Fruit fly (Drosophila melanogaster) whole organism, embryonic: ENCODE results near the gene CG31776.

Source experiments
- Atf-2 ChIP-seq: fragments of 200-800 bp; sonication (Bioruptor generic); optimal IDR thresholded peaks from 2 replicates; lab custom pipeline; 2016; ENCODE audit warnings: missing biosample characterization, missing genetic modification characterization
- CG10565 ChIP-seq: fragments of 200-800 bp; sonication (Bioruptor generic); optimal IDR thresholded peaks from 3 replicates; lab custom pipeline; 2016; ENCODE audit warnings: missing biosample characterization, mild to moderate bottlenecking, missing genetic modification characterization
- CG11247 ChIP-seq: fragments of 200-800 bp; sonication (Bioruptor generic); IDR thresholded peaks from 2 replicates; pipeline ENCODE4 v1.3.6; 2022; ENCODE audit warnings: missing biosample characterization, missing genetic modification characterization
- CG12071 ChIP-seq: fragments of 200-800 bp; sonication (Bioruptor generic); optimal IDR thresholded peaks from 3 replicates; lab custom pipeline; 2018; ENCODE audit warnings: missing biosample characterization, mild to moderate bottlenecking, missing genetic modification characterization
- CG12942 ChIP-seq: fragments of 200-800 bp; sonication (Bioruptor generic); optimal IDR thresholded peaks from 3 replicates; lab custom pipeline; 2016; ENCODE audit warnings: missing biosample characterization, missing genetic modification characterization
- CG14014 ChIP-seq: fragments of 200-800 bp; sonication (Bioruptor generic); IDR thresholded peaks from 2 replicates; pipeline ENCODE4 v1.3.6; 2022; ENCODE audit warnings: missing biosample characterization, missing genetic modification characterization
- CG14965 ChIP-seq: fragments of 200-800 bp; sonication (Bioruptor generic); optimal IDR thresholded peaks from 2 replicates; lab custom pipeline; 2016; ENCODE audit warnings: missing biosample characterization, missing genetic modification characterization, borderline replicate concordance
- CG17186 ChIP-seq: fragments of 200-800 bp; sonication (Bioruptor generic); optimal IDR thresholded peaks from 3 replicates; lab custom pipeline; 2017; ENCODE audit warnings: missing biosample characterization, missing genetic modification reagents, missing genetic modification characterization
- CG1832 ChIP-seq: fragments of 200-800 bp; sonication (Bioruptor generic); optimal IDR thresholded peaks from 2 replicates; lab custom pipeline; 2017; ENCODE audit warnings: missing biosample characterization, mild to moderate bottlenecking, missing genetic modification characterization, inconsistent platforms
- CG3281 ChIP-seq: fragments of 200-800 bp; sonication (Bioruptor generic); optimal IDR thresholded peaks from 3 replicates; lab custom pipeline; 2017; ENCODE audit warnings: missing biosample characterization, mild to moderate bottlenecking, missing genetic modification characterization
- CG3838 ChIP-seq: fragments of 200-800 bp; sonication (Bioruptor generic); optimal IDR thresholded peaks from 3 replicates; lab custom pipeline; 2016; ENCODE audit warnings: missing biosample characterization, missing genetic modification characterization
- CG4328 ChIP-seq: fragments of 200-800 bp; sonication (Bioruptor generic); optimal IDR thresholded peaks from 3 replicates; lab custom pipeline; 2017; ENCODE audit warnings: missing biosample characterization, missing genetic modification reagents, missing genetic modification characterization
- CG4404 ChIP-seq: fragments of 200-800 bp; sonication (Bioruptor generic); IDR thresholded peaks from 2 replicates; pipeline ENCODE4 v1.3.6; 2022; ENCODE audit warnings: missing biosample characterization, missing genetic modification characterization
- CG6683 ChIP-seq: fragments of 200-800 bp; sonication (Bioruptor generic); optimal IDR thresholded peaks from 2 replicates; lab custom pipeline; 2017; ENCODE audit warnings: missing biosample characterization, mild to moderate bottlenecking, missing genetic modification characterization, missing genetic modification reagents
- CG6689 ChIP-seq: fragments of 200-800 bp; sonication (Bioruptor generic); IDR thresholded peaks from 2 replicates; pipeline ENCODE4 v1.3.6; 2022; ENCODE audit warnings: missing biosample characterization, missing genetic modification characterization
- CG8089 ChIP-seq: fragments of 200-800 bp; sonication (Bioruptor generic); optimal IDR thresholded peaks from 3 replicates; lab custom pipeline; 2016; ENCODE audit warnings: missing biosample characterization, missing genetic modification characterization
- CG8359 ChIP-seq: fragments of 200-800 bp; sonication (Bioruptor generic); optimal IDR thresholded peaks from 2 replicates; lab custom pipeline; 2017; ENCODE audit warnings: missing biosample characterization, mild to moderate bottlenecking, missing genetic modification characterization, borderline replicate concordance
- CkIIα-i1 ChIP-seq: fragments of 200-800 bp; sonication (Bioruptor generic); IDR thresholded peaks from 2 replicates; pipeline ENCODE4 v1.3.6; 2022; ENCODE audit warnings: missing biosample characterization, missing genetic modification characterization
- Deaf1 ChIP-seq: fragments of 200-800 bp; optimal IDR thresholded peaks from 3 replicates; lab custom pipeline; 2019; ENCODE audit warnings: missing biosample characterization, mild to moderate bottlenecking, missing genetic modification characterization, moderate library complexity
- Dek ChIP-seq: fragments of 200-800 bp; sonication (Bioruptor generic); optimal IDR thresholded peaks from 3 replicates; lab custom pipeline; 2019; ENCODE audit warnings: missing biosample characterization, mild to moderate bottlenecking, missing genetic modification characterization, moderate library complexity
- Hey ChIP-seq: fragments of 200-800 bp; sonication (Bioruptor generic); optimal IDR thresholded peaks from 3 replicates; lab custom pipeline; 2018; ENCODE audit warnings: missing biosample characterization, mild to moderate bottlenecking, missing genetic modification characterization
- Hr51 ChIP-seq, 2 experiments: fragments of 200-800 bp; sonication (Bioruptor generic); optimal IDR thresholded peaks; 2 replicates in 1 of 2; 3 replicates in 1 of 2; lab custom pipeline; 2016 to 2018; ENCODE audit warnings: missing biosample characterization in 2 of 2, missing genetic modification characterization in 2 of 2, mild to moderate bottlenecking in 1 of 2, moderate library complexity in 1 of 2
- MBD-R2 ChIP-seq: fragments of 200-800 bp; sonication (Bioruptor generic); IDR thresholded peaks from 2 replicates; pipeline ENCODE4 v1.3.6; 2022; ENCODE audit warnings: missing biosample characterization, missing genetic modification characterization
- Mad ChIP-seq: fragments of 200-800 bp; sonication (Bioruptor generic); optimal IDR thresholded peaks from 2 replicates; lab custom pipeline; 2016; ENCODE audit warnings: missing biosample characterization, missing genetic modification characterization
- Mrtf ChIP-seq: fragments of 200-800 bp; sonication (Bioruptor generic); IDR thresholded peaks from 3 replicates; pipeline ENCODE4 v1.3.6; 2022; ENCODE audit warnings: missing biosample characterization, missing genetic modification characterization
- Nf-YC ChIP-seq: fragments of 200-800 bp; optimal IDR thresholded peaks from 3 replicates; lab custom pipeline; 2019; ENCODE audit warnings: missing biosample characterization, mild to moderate bottlenecking, missing genetic modification characterization, moderate library complexity
- Oaz ChIP-seq: fragments of 200-800 bp; sonication (Bioruptor generic); IDR thresholded peaks from 2 replicates; pipeline ENCODE4 v1.3.6; 2022; ENCODE audit warnings: missing biosample characterization, missing genetic modification characterization
- Pdp1 ChIP-seq, 2 experiments: fragments of 200-800 bp; sonication (Bioruptor generic); optimal IDR thresholded peaks; 3 replicates each; lab custom pipeline; 2016; ENCODE audit warnings: missing biosample characterization in 2 of 2, missing genetic modification characterization in 2 of 2, mild to moderate bottlenecking in 1 of 2, moderate library complexity in 1 of 2
- Sry-δ ChIP-seq: fragments of 200-800 bp; sonication (Bioruptor generic); optimal IDR thresholded peaks from 2 replicates; lab custom pipeline; 2016; ENCODE audit warnings: missing biosample characterization, missing genetic modification characterization
- Ssrp ChIP-seq: fragments of 200-800 bp; sonication (Bioruptor generic); optimal IDR thresholded peaks from 2 replicates; lab custom pipeline; 2018; ENCODE audit warnings: missing biosample characterization, mild to moderate bottlenecking, missing genetic modification characterization, moderate library complexity
- TFAM ChIP-seq: fragments of 200-800 bp; sonication (Bioruptor generic); optimal IDR thresholded peaks from 2 replicates; lab custom pipeline; 2017; ENCODE audit warnings: missing biosample characterization, missing genetic modification characterization, inconsistent platforms
- Usf ChIP-seq: fragments of 200-800 bp; sonication (Bioruptor generic); optimal IDR thresholded peaks from 2 replicates; lab custom pipeline; 2017; ENCODE audit warnings: missing genotype, missing biosample characterization, missing genetic modification characterization
- az2 ChIP-seq: fragments of 200-800 bp; sonication (Bioruptor generic); optimal IDR thresholded peaks from 3 replicates; lab custom pipeline; 2016; ENCODE audit warnings: missing biosample characterization, missing genetic modification characterization
- chm ChIP-seq: fragments of 200-800 bp; sonication (Bioruptor generic); IDR thresholded peaks from 2 replicates; pipeline ENCODE4 v1.3.6; 2022; ENCODE audit warnings: missing biosample characterization, missing genetic modification characterization
- ci ChIP-seq: fragments of 200-800 bp; sonication (Bioruptor generic); IDR thresholded peaks from 3 replicates; pipeline ENCODE4 v1.3.6; 2022; ENCODE audit warnings: missing biosample characterization, missing genetic modification characterization
- crp ChIP-seq, 2 experiments: fragments of 200-800 bp; sonication (Bioruptor generic); optimal IDR thresholded peaks; 2 replicates in 1 of 2; 3 replicates in 1 of 2; lab custom pipeline; 2017; ENCODE audit warnings: missing biosample characterization in 2 of 2, missing genetic modification characterization in 2 of 2, mild to moderate bottlenecking in 1 of 2, moderate library complexity in 1 of 2
- dmrt11E ChIP-seq: fragments of 200-800 bp; sonication (Bioruptor generic); optimal IDR thresholded peaks from 3 replicates; lab custom pipeline; 2018; ENCODE audit warnings: missing biosample characterization, mild to moderate bottlenecking, missing genetic modification characterization, moderate library complexity
- esg ChIP-seq: fragments of 200-800 bp; sonication (Bioruptor generic); conservative IDR thresholded peaks from 2 replicates; pipeline ENCODE4 v1.3.6; 2022; ENCODE audit warnings: missing biosample characterization, missing genetic modification characterization
- fd64A ChIP-seq: fragments of 200-800 bp; sonication (Bioruptor generic); optimal IDR thresholded peaks from 3 replicates; lab custom pipeline; 2018; ENCODE audit warnings: missing biosample characterization, mild to moderate bottlenecking, missing genetic modification characterization
- gsb-n ChIP-seq: fragments of 200-800 bp; sonication (Bioruptor generic); optimal IDR thresholded peaks from 3 replicates; lab custom pipeline; 2018; ENCODE audit warnings: missing biosample characterization, mild to moderate bottlenecking, missing genetic modification characterization
- h ChIP-seq: fragments of >200 bp; optimal IDR thresholded peaks from 2 replicates; lab custom pipeline; 2017
- ind ChIP-seq: fragments of 200-800 bp; sonication (Bioruptor generic); optimal IDR thresholded peaks from 3 replicates; lab custom pipeline; 2016; ENCODE audit warnings: missing biosample characterization, missing genetic modification characterization
- lilli ChIP-seq: fragments of 200-800 bp; sonication (Bioruptor generic); optimal IDR thresholded peaks from 3 replicates; lab custom pipeline; 2016; ENCODE audit warnings: missing biosample characterization, missing genetic modification characterization
- nom ChIP-seq: fragments of 200-800 bp; sonication (Bioruptor generic); optimal IDR thresholded peaks from 2 replicates; lab custom pipeline; 2017; ENCODE audit warnings: missing biosample characterization, missing genetic modification characterization, mild to moderate bottlenecking, moderate library complexity, missing genetic modification reagents
- prd ChIP-seq, 3 experiments: fragments of >200 bp in 2 of 3; fragments of 200-800 bp in 1 of 3; sonication (Bioruptor generic) in 1 of 3; optimal IDR thresholded peaks in 2 of 3; IDR thresholded peaks in 1 of 3; 2 replicates in 2 of 3; 3 replicates in 1 of 3; pipeline versions ENCODE4 v1.3.6 to Lab custom; 2017 to 2022; ENCODE audit warnings: missing biosample characterization in 1 of 3, missing genetic modification characterization in 1 of 3
- psq ChIP-seq: fragments of 200-800 bp; sonication (Bioruptor generic); optimal IDR thresholded peaks from 2 replicates; lab custom pipeline; 2017; ENCODE audit warnings: missing biosample characterization, missing genetic modification characterization
- stwl ChIP-seq: fragments of 200-800 bp; sonication (Bioruptor generic); optimal IDR thresholded peaks from 3 replicates; lab custom pipeline; 2018; ENCODE audit warnings: missing biosample characterization, mild to moderate bottlenecking, missing genetic modification characterization, moderate library complexity
- unpg ChIP-seq: fragments of 200-800 bp; sonication (Bioruptor generic); optimal IDR thresholded peaks from 3 replicates; lab custom pipeline; 2018; ENCODE audit warnings: missing biosample characterization, mild to moderate bottlenecking, missing genetic modification characterization, moderate library complexity
- vvl ChIP-seq: fragments of 200-800 bp; sonication (Bioruptor generic); IDR thresholded peaks from 2 replicates; pipeline ENCODE4 v1.3.6; 2022; ENCODE audit warnings: missing biosample characterization, missing genetic modification characterization
- zfh1 ChIP-seq: fragments of 200-800 bp; sonication (Bioruptor generic); IDR thresholded peaks from 3 replicates; pipeline ENCODE4 v1.3.6; 2022; ENCODE audit warnings: missing biosample characterization, missing genetic modification characterization

CG31776 gene

DNA sequence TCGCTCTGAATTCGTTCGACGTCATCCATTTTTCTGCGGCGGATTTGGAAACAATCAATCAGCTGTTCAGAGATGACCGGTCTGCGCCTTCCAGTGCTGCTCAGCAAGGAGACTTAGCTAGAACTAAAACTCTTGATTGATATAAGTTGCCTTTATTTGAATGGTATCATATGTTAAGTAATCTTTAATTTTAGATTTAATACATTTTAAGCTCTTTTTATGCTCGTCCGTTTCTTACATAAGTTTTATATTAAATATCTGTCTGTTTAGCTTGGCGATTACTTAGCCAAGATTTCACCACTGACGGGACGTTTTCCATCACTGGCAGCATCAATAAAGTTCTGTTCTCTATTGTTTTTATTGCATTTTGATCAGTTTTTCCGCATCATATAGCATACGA, 13.0 kb upstream of the CG31776 start, which contains the start of the genes Cog3 and Sec5 (continued):
- TF ChIP-seq CG12942 (GFP tag; lab: Kevin White, UChicago) (peak; percentile 18), Mad (GFP tag; lab: Kevin White, UChicago) (peak; percentile 80), lilli (GFP tag; lab: Kevin White, UChicago) (peak; percentile 52), Pdp1 (GFP tag; optimal IDR thresholded peaks at IDR 0.05; lab: Kevin White, UChicago) (peak; percentile 22 to 71), Deaf1 (tag; lab: Kevin White, UChicago) (no peak), Hr51 (GFP tag; optimal IDR thresholded peaks at IDR 0.05; lab: Kevin White, UChicago) (peak in 1 of 2 experiments; percentile 73), CG4404 (peak; percentile 56; the same call in 1 of the 2 replicates), CG12071 (GFP tag; lab: Kevin White, UChicago) (no peak), Mrtf (GFP tag; lab: Robert Waterston, UW) (peak; percentile 36; the same call in 1 of the 3 replicates), CG3838 (GFP tag; lab: Kevin White, UChicago) (no peak), CG6689 (peak; percentile 31; the same call in 1 of the 2 replicates), Atf-2 (GFP tag; lab: Kevin White, UChicago) (peak; percentile 11), MBD-R2 (GFP tag; lab: Robert Waterston, UW) (peak; percentile 93), CG4328 (peak; percentile 63), CG17186 (GFP tag; lab: Kevin White, UChicago) (peak; percentile 60), Sry-δ (GFP tag; lab: Kevin White, UChicago) (no peak), CG11247 (GFP tag; lab: Robert Waterston, UW) (peak; percentile 56), ci (GFP tag; lab: Robert Waterston, UW) (no peak), CG14965 (GFP tag; lab: Kevin White, UChicago) (no peak), Usf (GFP tag; lab: Kevin White, UChicago) (peak; percentile 13), Ssrp (no peak), az2 (GFP tag; lab: Kevin White, UChicago) (peak; percentile 47), gsb-n (tag; lab: Kevin White, UChicago) (no peak), CG1832 (no peak), CG14014 (GFP tag; lab: Robert Waterston, UW) (peak; percentile 47; the same call in 1 of the 2 replicates), chm (GFP tag; lab: Robert Waterston, UW) (no peak), CG10565 (no peak), CG8089 (GFP tag; lab: Kevin White, UChicago) (no peak), CkIIα-i1 (GFP tag; lab: Robert Waterston, UW) (no peak), CG6683 (GFP tag; lab: Kevin White, UChicago) (peak; percentile 33), stwl (peak; percentile 19), psq (GFP tag; lab: Kevin White, UChicago) (peak; percentile 14), zfh1 (GFP tag; lab: Robert Waterston, UW) (0 out of 3 replicates have a peak, but pooled peaks have one; percentile 43), fd64A (GFP tag; lab: Kevin White, UChicago) (no peak), Dek (tag; lab: Kevin White, UChicago) (peak; percentile 49), CG8359 (GFP tag; lab: Kevin White, UChicago) (peak; percentile 32), nom (GFP tag; lab: Kevin White, UChicago) (peak; percentile 25), CG3281 (GFP tag; lab: Kevin White, UChicago) (no peak), Hey (tag; lab: Kevin White, UChicago) (no peak), esg (GFP tag; lab: Robert Waterston, UW) (peak; percentile 27; the same call in 1 of the 2 replicates), prd (optimal IDR thresholded peaks at IDR 0.05; lab: Kevin White, UChicago) (no peak), prd (GFP tag; IDR thresholded peaks at IDR 0.05; lab: Robert Waterston, UW) (peak; percentile 67; the same call in 2 of the 3 replicates), TFAM (GFP tag; lab: Kevin White, UChicago) (no peak), unpg (GFP tag; lab: Kevin White, UChicago) (no peak), ind (GFP tag; lab: Kevin White, UChicago) (no peak), vvl (GFP tag; lab: Robert Waterston, UW) (peak; percentile 75), Nf-YC (tag; lab: Kevin White, UChicago) (peak; percentile 75), dmrt11E (peak; percentile 58), crp (GFP tag; optimal IDR thresholded peaks at IDR 0.05; lab: Kevin White, UChicago) (peak; percentile 93 to 98), Oaz (GFP tag; lab: Robert Waterston, UW) (peak; percentile 31; the same call in 1 of the 2 replicates), h (lab: Kevin White, UChicago) (no peak)
